Fruit fly (Drosophila melanogaster) whole organism, embryonic: ENCODE measurements around the gene Csk.

Experiments used
- Awh ChIP-seq: fragments of 200-800 bp; sonication (Bioruptor generic); IDR thresholded peaks from 2 replicates; pipeline ENCODE4, ENCODE4 v1.3.6; 2022; ENCODE audit warnings: missing biosample characterization, missing genetic modification characterization
- CG10147 ChIP-seq: fragments of 200-800 bp; sonication (Bioruptor generic); optimal IDR thresholded peaks from 2 replicates; lab custom pipeline; 2019; ENCODE audit warnings: missing biosample characterization, mild to moderate bottlenecking, missing genetic modification characterization, moderate library complexity
- CG10543 ChIP-seq: fragments of 200-800 bp; sonication (Bioruptor generic); optimal IDR thresholded peaks from 3 replicates; lab custom pipeline; 2017; ENCODE audit warnings: missing biosample characterization, mild to moderate bottlenecking, missing genetic modification characterization, moderate library complexity
- CG10565 ChIP-seq: fragments of 200-800 bp; sonication (Bioruptor generic); optimal IDR thresholded peaks from 3 replicates; lab custom pipeline; 2016; ENCODE audit warnings: missing biosample characterization, mild to moderate bottlenecking, missing genetic modification characterization
- CG11695 ChIP-seq: fragments of 200-800 bp; sonication (Bioruptor generic); IDR thresholded peaks from 3 replicates; pipeline ENCODE4 v1.3.6; 2022; ENCODE audit warnings: missing biosample characterization, missing genetic modification characterization
- CG11696 ChIP-seq: fragments of 200-800 bp; sonication (Bioruptor generic); IDR thresholded peaks from 2 replicates; pipeline ENCODE4 v1.3.6; 2022; ENCODE audit warnings: missing biosample characterization, missing genetic modification characterization
- CG12071 ChIP-seq: fragments of 200-800 bp; sonication (Bioruptor generic); optimal IDR thresholded peaks from 3 replicates; lab custom pipeline; 2018; ENCODE audit warnings: missing biosample characterization, mild to moderate bottlenecking, missing genetic modification characterization
- CG12391 ChIP-seq: fragments of 200-800 bp; sonication (Bioruptor generic); optimal IDR thresholded peaks from 3 replicates; lab custom pipeline; 2018; ENCODE audit warnings: missing biosample characterization, mild to moderate bottlenecking, missing genetic modification characterization, moderate library complexity
- CG12659 ChIP-seq: fragments of 200-800 bp; sonication (Bioruptor generic); optimal IDR thresholded peaks from 3 replicates; lab custom pipeline; 2017; ENCODE audit warnings: mild to moderate bottlenecking, missing biosample characterization, missing genetic modification reagents, missing genetic modification characterization
- CG13775 ChIP-seq: fragments of 200-800 bp; sonication (Bioruptor generic); optimal IDR thresholded peaks from 3 replicates; lab custom pipeline; 2017; ENCODE audit warnings: missing biosample characterization, mild to moderate bottlenecking, missing genetic modification characterization
- CG15601 ChIP-seq: fragments of 200-800 bp; sonication (Bioruptor generic); optimal IDR thresholded peaks from 3 replicates; lab custom pipeline; 2019; ENCODE audit warnings: missing biosample characterization, mild to moderate bottlenecking, missing genetic modification characterization, moderate library complexity
- CG17328 ChIP-seq: fragments of 200-800 bp; sonication (Bioruptor generic); IDR thresholded peaks from 2 replicates; pipeline ENCODE4 v1.3.6; 2022; ENCODE audit warnings: missing biosample characterization, missing genetic modification characterization
- CG17385 ChIP-seq: fragments of 200-800 bp; sonication (Bioruptor generic); optimal IDR thresholded peaks from 3 replicates; lab custom pipeline; 2018; ENCODE audit warnings: missing biosample characterization, mild to moderate bottlenecking, missing genetic modification characterization
- CG18011 ChIP-seq: fragments of 200-800 bp; sonication (Bioruptor generic); optimal IDR thresholded peaks from 2 replicates; lab custom pipeline; 2017; ENCODE audit warnings: missing biosample characterization, missing genetic modification characterization, mild to moderate bottlenecking, moderate library complexity, missing genotype
- CG31388 ChIP-seq: fragments of 200-800 bp; sonication (Bioruptor generic); optimal IDR thresholded peaks from 2 replicates; lab custom pipeline; 2016; ENCODE audit warnings: missing biosample characterization, missing genetic modification characterization
- CG33557 ChIP-seq: fragments of 200-800 bp; sonication (Bioruptor generic); optimal IDR thresholded peaks from 2 replicates; lab custom pipeline; 2019; ENCODE audit warnings: missing biosample characterization, mild to moderate bottlenecking, missing genetic modification characterization, moderate library complexity
- CG3838 ChIP-seq: fragments of 200-800 bp; sonication (Bioruptor generic); optimal IDR thresholded peaks from 3 replicates; lab custom pipeline; 2016; ENCODE audit warnings: missing biosample characterization, missing genetic modification characterization
- CG4707 ChIP-seq: fragments of 200-800 bp; sonication (Bioruptor generic); optimal IDR thresholded peaks from 2 replicates; lab custom pipeline; 2018; ENCODE audit warnings: missing biosample characterization, mild to moderate bottlenecking, missing genetic modification characterization, moderate library complexity
- Dbx ChIP-seq: fragments of 200-800 bp; sonication (Bioruptor generic); IDR thresholded peaks from 3 replicates; pipeline ENCODE4 v1.3.6; 2022; ENCODE audit warnings: missing biosample characterization, missing genetic modification characterization
- Ets65A ChIP-seq: fragments of 200-800 bp; sonication (Bioruptor generic); peaks from one replicate; lab custom pipeline; 2016; ENCODE audit warnings: missing biosample characterization, missing genetic modification characterization
- HLH3B ChIP-seq: fragments of 200-800 bp; sonication (Bioruptor generic); IDR thresholded peaks from 2 replicates; pipeline ENCODE4 v1.3.6; 2022; ENCODE audit warnings: missing biosample characterization, missing genetic modification characterization
- HLH4C ChIP-seq: fragments of 200-800 bp; sonication (Bioruptor generic); IDR thresholded peaks from 3 replicates; pipeline ENCODE4 v1.3.6; 2022; ENCODE audit warnings: missing biosample characterization, missing genetic modification characterization; ENCODE audit not compliant: partially characterized antibody
- HLH54F ChIP-seq: fragments of 200-800 bp; sonication (Bioruptor generic); optimal IDR thresholded peaks from 3 replicates; lab custom pipeline; 2016; ENCODE audit warnings: missing biosample characterization, missing genetic modification characterization
- Hr51 ChIP-seq, 2 experiments: fragments of 200-800 bp; sonication (Bioruptor generic); optimal IDR thresholded peaks; 2 replicates in 1 of 2; 3 replicates in 1 of 2; lab custom pipeline; 2016 to 2018; ENCODE audit warnings: missing biosample characterization in 2 of 2, missing genetic modification characterization in 2 of 2, mild to moderate bottlenecking in 1 of 2, moderate library complexity in 1 of 2
- Kr ChIP-seq: fragments of 200-800 bp; sonication (Bioruptor generic); optimal IDR thresholded peaks from 2 replicates; lab custom pipeline; 2017; ENCODE audit warnings: missing biosample characterization, mild to moderate bottlenecking, missing genetic modification characterization
- Lhr ChIP-seq: fragments of 200-800 bp; sonication (Bioruptor generic); optimal IDR thresholded peaks from 3 replicates; lab custom pipeline; 2017; ENCODE audit warnings: mild to moderate bottlenecking, missing biosample characterization, missing genetic modification reagents, missing genetic modification characterization
- Mrtf ChIP-seq: fragments of 200-800 bp; sonication (Bioruptor generic); IDR thresholded peaks from 3 replicates; pipeline ENCODE4 v1.3.6; 2022; ENCODE audit warnings: missing biosample characterization, missing genetic modification characterization
- NC2β ChIP-seq: fragments of 200-800 bp; sonication (Bioruptor generic); optimal IDR thresholded peaks from 2 replicates; lab custom pipeline; 2016; ENCODE audit warnings: missing biosample characterization, missing genetic modification characterization
- Trl ChIP-seq, 3 experiments: fragments of >200 bp in 2 of 3; fragments of 200-800 bp in 1 of 3; sonication (Bioruptor generic) in 1 of 3; optimal IDR thresholded peaks; 2 replicates in 1 of 3; 3 replicates in 2 of 3; lab custom pipeline; 2016 to 2017; ENCODE audit warnings: missing biosample characterization in 1 of 3, missing genetic modification characterization in 1 of 3
- YL-1 ChIP-seq: fragments of 200-800 bp; sonication (Bioruptor generic); optimal IDR thresholded peaks from 3 replicates; lab custom pipeline; 2017; ENCODE audit warnings: missing biosample characterization, mild to moderate bottlenecking, missing genetic modification characterization
- dati ChIP-seq: fragments of 200-800 bp; sonication (Bioruptor generic); IDR thresholded peaks from 2 replicates; pipeline ENCODE4 v1.3.6; 2022; ENCODE audit warnings: missing biosample characterization, missing genetic modification characterization
- hbn ChIP-seq: fragments of 200-800 bp; sonication (Bioruptor generic); IDR thresholded peaks from 2 replicates; pipeline ENCODE4 v1.3.6; 2022; ENCODE audit warnings: missing biosample characterization, missing genetic modification characterization; ENCODE audit not compliant: partially characterized antibody
- insv ChIP-seq, 2 experiments: fragments of 200-800 bp; sonication (Bioruptor generic); optimal IDR thresholded peaks; 3 replicates each; lab custom pipeline; 2016 to 2018; ENCODE audit warnings: missing biosample characterization in 2 of 2, missing genetic modification characterization in 2 of 2
- inv ChIP-seq: fragments of 200-800 bp; sonication (Bioruptor generic); IDR thresholded peaks from 2 replicates; pipeline ENCODE4 v1.3.6; 2022; ENCODE audit warnings: missing biosample characterization, missing genetic modification characterization; ENCODE audit not compliant: partially characterized antibody
- jumu ChIP-seq: fragments of 200-800 bp; sonication (Bioruptor generic); optimal IDR thresholded peaks from 3 replicates; lab custom pipeline; 2016; ENCODE audit warnings: missing biosample characterization, missing genetic modification characterization
- lilli ChIP-seq: fragments of 200-800 bp; sonication (Bioruptor generic); optimal IDR thresholded peaks from 3 replicates; lab custom pipeline; 2016; ENCODE audit warnings: missing biosample characterization, missing genetic modification characterization
- lola ChIP-seq, 3 experiments: fragments of >200 bp in 2 of 3; fragments of 200-800 bp in 1 of 3; sonication (Bioruptor generic) in 1 of 3; optimal IDR thresholded peaks; 2 replicates each; lab custom pipeline; 2017 to 2019; ENCODE audit warnings: missing biosample characterization in 3 of 3, missing genetic modification characterization in 3 of 3, mild to moderate bottlenecking in 1 of 3, moderate library complexity in 1 of 3
- nerfin-2 ChIP-seq: fragments of 200-800 bp; sonication (Bioruptor generic); IDR thresholded peaks from 2 replicates; pipeline ENCODE4 v1.3.6; 2022; ENCODE audit warnings: missing biosample characterization, missing genetic modification characterization; ENCODE audit not compliant: partially characterized antibody
- onecut ChIP-seq: fragments of 200-800 bp; sonication (Bioruptor generic); IDR thresholded peaks from 2 replicates; pipeline ENCODE4 v1.3.6; 2022; ENCODE audit warnings: missing biosample characterization, missing genetic modification characterization
- p53 ChIP-seq: fragments of 200-800 bp; sonication (Bioruptor generic); optimal IDR thresholded peaks from 2 replicates; lab custom pipeline; 2016; ENCODE audit warnings: missing biosample characterization, missing genetic modification characterization
- prd ChIP-seq, 3 experiments: fragments of >200 bp in 2 of 3; fragments of 200-800 bp in 1 of 3; sonication (Bioruptor generic) in 1 of 3; optimal IDR thresholded peaks in 2 of 3; IDR thresholded peaks in 1 of 3; 2 replicates in 2 of 3; 3 replicates in 1 of 3; pipeline versions ENCODE4 v1.3.6 to Lab custom; 2017 to 2022; ENCODE audit warnings: missing biosample characterization in 1 of 3, missing genetic modification characterization in 1 of 3
- sens-2 ChIP-seq: fragments of 200-800 bp; sonication (Bioruptor generic); IDR thresholded peaks from 2 replicates; pipeline ENCODE4 v1.3.6; 2022; ENCODE audit warnings: missing biosample characterization, missing genetic modification characterization
- sob ChIP-seq: fragments of 200-800 bp; sonication (Bioruptor generic); IDR thresholded peaks from 2 replicates; pipeline ENCODE4 v1.3.6; 2022; ENCODE audit warnings: missing biosample characterization, missing genetic modification characterization
- tin ChIP-seq: fragments of 200-800 bp; sonication (Bioruptor generic); optimal IDR thresholded peaks from 3 replicates; lab custom pipeline; 2016; ENCODE audit warnings: missing biosample characterization, missing genetic modification characterization
- tll ChIP-seq, 2 experiments: fragments of 200-800 bp in 1 of 2; fragments of >200 bp in 1 of 2; sonication (Bioruptor generic) in 1 of 2; optimal IDR thresholded peaks; 2 replicates each; lab custom pipeline; 2017 to 2019; ENCODE audit warnings: missing biosample characterization in 2 of 2, missing genetic modification characterization in 2 of 2, mild to moderate bottlenecking in 1 of 2, moderate library complexity in 1 of 2
- toy ChIP-seq: fragments of 200-800 bp; sonication (Bioruptor generic); IDR thresholded peaks from 2 replicates; pipeline ENCODE4 v1.3.6; 2022; ENCODE audit warnings: missing biosample characterization, missing genetic modification characterization
- twi ChIP-seq: fragments of 200-800 bp; optimal IDR thresholded peaks from 2 replicates; lab custom pipeline; 2019; ENCODE audit warnings: missing biosample characterization, mild to moderate bottlenecking, missing genetic modification characterization, moderate library complexity
- unpg ChIP-seq: fragments of 200-800 bp; sonication (Bioruptor generic); optimal IDR thresholded peaks from 3 replicates; lab custom pipeline; 2018; ENCODE audit warnings: missing biosample characterization, mild to moderate bottlenecking, missing genetic modification characterization, moderate library complexity

Gene Csk

DNA sequence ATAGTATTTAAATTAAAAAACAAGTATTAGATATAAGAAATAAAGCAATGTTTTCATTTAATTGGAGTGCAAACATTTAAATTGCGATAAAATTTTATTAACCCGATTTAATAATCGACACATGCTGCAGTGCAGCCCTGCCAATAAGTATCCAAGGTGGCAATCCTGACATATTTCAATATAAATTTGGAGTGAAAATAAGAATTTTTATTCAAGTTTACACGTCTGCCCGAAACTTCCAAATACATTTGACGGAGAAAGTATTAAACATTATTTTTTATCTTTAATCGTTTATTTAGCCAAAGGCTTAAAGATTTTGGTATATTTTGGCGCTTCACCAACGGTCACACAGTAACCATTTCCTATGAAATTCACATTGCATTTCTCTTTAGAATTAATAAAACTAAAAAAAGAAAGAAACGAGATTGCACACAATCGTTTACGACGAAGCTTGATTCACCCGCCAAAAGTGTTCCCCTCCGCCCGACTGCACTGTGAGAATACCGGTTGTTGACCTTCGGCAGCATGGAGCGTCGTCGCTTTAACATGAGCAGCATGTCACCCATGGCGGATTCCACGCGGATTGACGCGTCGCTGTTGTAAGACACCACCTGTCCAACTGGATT, 22.0 kb downstream of the Csk start, which contains the start of gene CG14712 (continued):
- TF ChIP-seq HLH4C (GFP tag; lab: Robert Waterston, UW) (peak; percentile 80), onecut (GFP tag; lab: Robert Waterston, UW) (no peak), CG10147 (GFP tag; lab: Kevin White, UChicago) (peak; percentile 33), sob (GFP tag; lab: Robert Waterston, UW) (0 out of 2 replicates have a peak, but pooled peaks have one; percentile 10), CG10543 (GFP tag; lab: Kevin White, UChicago) (peak; percentile 10), sens-2 (GFP tag; lab: Robert Waterston, UW) (no peak), CG13775 (peak; percentile 11), CG11695 (GFP tag; lab: Robert Waterston, UW) (no peak), CG33557 (GFP tag; lab: Kevin White, UChicago) (no peak), Mrtf (no peak), CG12071 (GFP tag; lab: Kevin White, UChicago) (no peak), CG12659 (peak; percentile 82), NC2β (GFP tag; lab: Kevin White, UChicago) (peak; percentile 2), jumu (GFP tag; lab: Kevin White, UChicago) (no peak), twi (no peak), CG4707 (GFP tag; lab: Kevin White, UChicago) (no peak), HLH54F (GFP tag; lab: Kevin White, UChicago) (peak; percentile 5), unpg (GFP tag; lab: Kevin White, UChicago) (no peak), CG12391 (tag; lab: Kevin White, UChicago) (peak; percentile 68), CG11696 (GFP tag; lab: Robert Waterston, UW) (no peak), prd (optimal IDR thresholded peaks at IDR 0.05; lab: Kevin White, UChicago) (no peak), prd (GFP tag; IDR thresholded peaks at IDR 0.05; lab: Robert Waterston, UW) (no peak), dati (GFP tag; lab: Robert Waterston, UW) (no peak), Awh (GFP tag; lab: Robert Waterston, UW) (no peak), CG31388 (GFP tag; lab: Kevin White, UChicago) (no peak), tin (no peak), lola (GFP tag; optimal IDR thresholded peaks at IDR 0.05; lab: Kevin White, UChicago) (peak in 1 of 3 experiments; percentile 15), CG18011 (no peak), Lhr (GFP tag; lab: Kevin White, UChicago) (peak; percentile 56), Kr (GFP tag; lab: Kevin White, UChicago) (no peak), toy (no peak), Hr51 (GFP tag; optimal IDR thresholded peaks at IDR 0.05; lab: Kevin White, UChicago) (peak in 1 of 2 experiments; percentile 36), insv (GFP tag; optimal IDR thresholded peaks at IDR 0.05; lab: Kevin White, UChicago) (peak in 1 of 2 experiments; percentile 22), CG17328 (no peak), HLH3B (GFP tag; lab: Robert Waterston, UW) (no peak), p53 (GFP tag; lab: Kevin White, UChicago) (no peak), CG10565 (no peak), CG3838 (no peak), Trl (optimal IDR thresholded peaks at IDR 0.05; lab: Kevin White, UChicago) (no peak), Trl (GFP tag; optimal IDR thresholded peaks at IDR 0.05; lab: Kevin White, UChicago) (peak; percentile 18), Dbx (GFP tag; lab: Robert Waterston, UW) (no peak), tll (GFP tag; optimal IDR thresholded peaks at IDR 0.05; lab: Kevin White, UChicago) (no peak), lilli (peak; percentile 67), CG15601 (tag; lab: Kevin White, UChicago) (no peak), Ets65A (GFP tag; lab: Kevin White, UChicago) (no peak), YL-1 (GFP tag; lab: Kevin White, UChicago) (peak; percentile 92), hbn (GFP tag; lab: Robert Waterston, UW) (peak; percentile 48; the same call in 1 of the 2 replicates), CG17385 (no peak), nerfin-2 (GFP tag; lab: Robert Waterston, UW) (peak; percentile 48; the same call in 1 of the 2 replicates), inv (GFP tag; lab: Robert Waterston, UW) (peak; percentile 45; the same call in 1 of the 2 replicates)
